Fruit fly (Drosophila melanogaster): ENCODE measurements around the gene Mco3.

- TF ChIP-seq usp (GFP tag; optimal IDR thresholded peaks at IDR 0.05) (no peak), dmrt93B (GFP tag; optimal IDR thresholded peaks at IDR 0.05) (no peak), Myc (optimal IDR thresholded peaks at IDR 0.05) (no peak)
Observed at dm6 chr3R:25881915-25882314, 15.4 kb upstream of the Mco3 start, which contains the start of gene SppL.

Data from whole organism, wandering third instar larva.